Worm (Caenorhabditis elegans) whole organism, late embryonic: ENCODE data around the gene ZK673.11.

Source experiments
- ama-1 ChIP-seq: fragments of 150-350 bp; optimal IDR thresholded peaks from 2 replicates; lab custom pipeline; 2014
- ceh-18 ChIP-seq: sonication (generic microtip); optimal IDR thresholded peaks from 2 replicates; lab custom pipeline; 2016; ENCODE audit warnings: missing genetic modification characterization, missing compliant biosample characterization

- no peak for TF ChIP-seq ama-1 (lab: Kevin White, UChicago)
- TF ChIP-seq ceh-18 (tag; lab: Kevin White, UChicago): no peak
Observed at ce11 chrII:10437840-10438239, 19.2 kb upstream of the ZK673.11 start.
